Worm (Caenorhabditis elegans) whole organism, L1 larva: Measurements from ENCODE around the gene let-653.

Source experiments
- C16A3.4 ChIP-seq: fragments of 150-350 bp; optimal IDR thresholded peaks from 2 replicates; lab custom pipeline; 2014; ENCODE audit warnings: missing biosample characterization, missing genetic modification characterization
- F16B12.6 ChIP-seq: fragments of 150-350 bp; optimal IDR thresholded peaks from 2 replicates; lab custom pipeline; 2014; ENCODE audit warnings: missing biosample characterization, missing genetic modification characterization
- aly-2 ChIP-seq: fragments of 150-350 bp; optimal IDR thresholded peaks from 2 replicates; lab custom pipeline; 2014; ENCODE audit warnings: missing biosample characterization, missing genetic modification characterization
- ama-1 ChIP-seq: fragments of 150-350 bp; optimal IDR thresholded peaks from 2 replicates; lab custom pipeline; 2014
- blmp-1 ChIP-seq: fragments of 150-350 bp; optimal IDR thresholded peaks from 2 replicates; lab custom pipeline; 2014; ENCODE audit warnings: missing biosample characterization, missing genetic modification characterization
- ceh-63 ChIP-seq: fragments of 200-800 bp; sonication (Bioruptor generic); optimal IDR thresholded peaks from 2 replicates; lab custom pipeline; 2018; ENCODE audit warnings: mild to moderate bottlenecking, missing genetic modification characterization, missing compliant biosample characterization
- ceh-8 ChIP-seq: fragments of 200-800 bp; sonication (Bioruptor generic); optimal IDR thresholded peaks from 2 replicates; lab custom pipeline; 2018; ENCODE audit warnings: mild to moderate bottlenecking, missing genetic modification characterization, moderate library complexity, missing compliant biosample characterization
- ceh-82 ChIP-seq, 3 experiments: fragments of 150-350 bp in 1 of 3; sonication (generic microtip) in 2 of 3; optimal IDR thresholded peaks; 2 replicates each; lab custom pipeline; 2014 to 2017; ENCODE audit warnings: missing biosample characterization in 3 of 3, missing genetic modification characterization in 3 of 3
- ceh-88 ChIP-seq: fragments of 200-800 bp; sonication (Bioruptor generic); IDR thresholded peaks from 2 replicates; pipeline ENCODE4 v1.3.6; 2022; ENCODE audit warnings: missing genetic modification characterization, missing compliant biosample characterization
- ceh-90 ChIP-seq: sonication (generic microtip); optimal IDR thresholded peaks from 2 replicates; lab custom pipeline; 2016; ENCODE audit warnings: missing genetic modification characterization, missing compliant biosample characterization
- dpl-1 ChIP-seq, 3 experiments: fragments of 150-350 bp in 2 of 3; sonication (generic microtip) in 1 of 3; optimal IDR thresholded peaks; 2 replicates each; lab custom pipeline; 2014 to 2017; ENCODE audit warnings: missing biosample characterization in 3 of 3, missing genetic modification characterization in 3 of 3, missing genetic modification reagents in 3 of 3
- dsc-1 ChIP-seq: sonication (generic microtip); optimal IDR thresholded peaks from 2 replicates; lab custom pipeline; 2016; ENCODE audit warnings: mild to moderate bottlenecking, missing genetic modification characterization, missing compliant biosample characterization
- efl-1 ChIP-seq, 4 experiments: fragments of 150-350 bp; optimal IDR thresholded peaks in 3 of 4; peaks in 1 of 4; 1 replicate in 1 of 4; 2 replicates in 3 of 4; lab custom pipeline; 2014; ENCODE audit warnings: missing biosample characterization in 2 of 4, missing genetic modification characterization in 2 of 4, missing genetic modification reagents in 2 of 4
- egl-13 ChIP-seq: sonication (generic microtip); optimal IDR thresholded peaks from 2 replicates; lab custom pipeline; 2016; ENCODE audit warnings: missing genotype, missing genetic modification reagents, missing genetic modification characterization, missing compliant biosample characterization
- elt-2 ChIP-seq: sonication (generic microtip); optimal IDR thresholded peaks from 2 replicates; lab custom pipeline; 2016; ENCODE audit warnings: missing genetic modification characterization, mild to moderate bottlenecking, inconsistent platforms, missing compliant biosample characterization, missing genetic modification reagents
- fkh-8 ChIP-seq: sonication (generic microtip); optimal IDR thresholded peaks from 2 replicates; lab custom pipeline; 2016; ENCODE audit warnings: mild to moderate bottlenecking, missing genetic modification characterization, missing compliant biosample characterization
- fos-1 ChIP-seq: fragments of 150-350 bp; optimal IDR thresholded peaks from 2 replicates; lab custom pipeline; 2014; ENCODE audit warnings: missing biosample characterization, missing genetic modification characterization
- hlh-17 ChIP-seq: fragments of 200-800 bp; sonication (Bioruptor generic); optimal IDR thresholded peaks from 2 replicates; lab custom pipeline; 2018; ENCODE audit warnings: missing genetic modification characterization, mild to moderate bottlenecking, missing compliant biosample characterization, moderate library complexity, borderline replicate concordance
- irx-1 ChIP-seq: sonication (generic microtip); optimal IDR thresholded peaks from 2 replicates; lab custom pipeline; 2016; ENCODE audit warnings: missing genetic modification characterization, missing compliant biosample characterization
- lin-13 ChIP-seq: fragments of 150-350 bp; optimal IDR thresholded peaks from 2 replicates; lab custom pipeline; 2014; ENCODE audit warnings: missing biosample characterization, missing genetic modification reagents, missing genetic modification characterization
- lin-14 ChIP-seq: fragments of 200-800 bp; sonication (Bioruptor generic); optimal IDR thresholded peaks from 2 replicates; lab custom pipeline; 2018; ENCODE audit warnings: mild to moderate bottlenecking, missing genetic modification characterization, moderate library complexity, missing compliant biosample characterization
- lin-15B ChIP-seq: fragments of 150-350 bp; sonication (generic microtip); optimal IDR thresholded peaks from 3 replicates; lab custom pipeline; 2014; ENCODE audit warnings: missing biosample characterization, missing genetic modification characterization
- lin-35 ChIP-seq, 2 experiments: fragments of 150-350 bp; optimal IDR thresholded peaks; 2 replicates each; lab custom pipeline; 2014; ENCODE audit warnings: missing biosample characterization in 2 of 2, missing genetic modification characterization in 2 of 2, missing genetic modification reagents in 2 of 2
- lsy-2 ChIP-seq, 2 experiments: fragments of 150-350 bp; optimal IDR thresholded peaks; 2 replicates each; lab custom pipeline; 2014; ENCODE audit warnings: missing biosample characterization in 2 of 2, missing genetic modification characterization in 2 of 2
- mab-9 ChIP-seq: fragments of 200-800 bp; sonication (Bioruptor generic); IDR thresholded peaks from 2 replicates; pipeline ENCODE4 v1.3.6; 2022; ENCODE audit warnings: missing genetic modification reagents, missing genetic modification characterization, missing compliant biosample characterization
- mdl-1 ChIP-seq, 2 experiments: fragments of 150-350 bp; optimal IDR thresholded peaks; 2 replicates each; lab custom pipeline; 2014 to 2017; ENCODE audit warnings: missing biosample characterization in 2 of 2, missing genetic modification characterization in 2 of 2, inconsistent platforms in 1 of 2
- mef-2 ChIP-seq: fragments of 150-350 bp; optimal IDR thresholded peaks from 2 replicates; lab custom pipeline; 2014; ENCODE audit warnings: missing biosample characterization, missing genetic modification characterization
- nhr-11 ChIP-seq: fragments of 150-350 bp; optimal IDR thresholded peaks from 2 replicates; lab custom pipeline; 2014; ENCODE audit warnings: missing biosample characterization, missing genetic modification characterization
- nhr-12 ChIP-seq: sonication (generic microtip); optimal IDR thresholded peaks from 2 replicates; lab custom pipeline; 2017; ENCODE audit warnings: missing biosample characterization, missing genetic modification characterization
- nhr-20 ChIP-seq: sonication (generic microtip); optimal IDR thresholded peaks from 2 replicates; lab custom pipeline; 2016; ENCODE audit warnings: mild to moderate bottlenecking, missing genetic modification characterization, missing compliant biosample characterization
- nhr-71 ChIP-seq: sonication (generic microtip); optimal IDR thresholded peaks from 2 replicates; lab custom pipeline; 2016; ENCODE audit warnings: mild to moderate bottlenecking, missing genetic modification characterization, moderate library complexity, missing compliant biosample characterization
- nhr-77 ChIP-seq: fragments of 150-350 bp; optimal IDR thresholded peaks from 2 replicates; lab custom pipeline; 2014; ENCODE audit warnings: missing biosample characterization, missing genetic modification characterization
- nhr-90 ChIP-seq: sonication (generic microtip); optimal IDR thresholded peaks from 2 replicates; lab custom pipeline; 2016; ENCODE audit warnings: mild to moderate bottlenecking, missing genetic modification characterization, missing compliant biosample characterization; ENCODE audit not compliant: poor library complexity
- pax-3 ChIP-seq: fragments of 200-800 bp; sonication (Bioruptor generic); optimal IDR thresholded peaks from 2 replicates; lab custom pipeline; 2018; ENCODE audit warnings: mild to moderate bottlenecking, missing genetic modification characterization, moderate library complexity, missing compliant biosample characterization
- rnt-1 ChIP-seq: sonication (generic microtip); optimal IDR thresholded peaks from 2 replicates; lab custom pipeline; 2016; ENCODE audit warnings: mild to moderate bottlenecking, missing genetic modification characterization, moderate library complexity, missing compliant biosample characterization
- snpc-4 ChIP-seq: fragments of 150-350 bp; optimal IDR thresholded peaks from 2 replicates; lab custom pipeline; 2014; ENCODE audit warnings: missing biosample characterization, missing genetic modification characterization
- snu-23 ChIP-seq: sonication (generic microtip); optimal IDR thresholded peaks from 2 replicates; lab custom pipeline; 2016; ENCODE audit warnings: missing genetic modification characterization, missing compliant biosample characterization
- sox-4 ChIP-seq: sonication (generic microtip); optimal IDR thresholded peaks from 2 replicates; lab custom pipeline; 2016; ENCODE audit warnings: missing genetic modification characterization, missing compliant biosample characterization
- sup-37 ChIP-seq: fragments of 200-800 bp; sonication (Bioruptor generic); optimal IDR thresholded peaks from 2 replicates; lab custom pipeline; 2018; ENCODE audit warnings: mild to moderate bottlenecking, missing genetic modification characterization, missing compliant biosample characterization
- swsn-7 ChIP-seq: sonication (generic microtip); optimal IDR thresholded peaks from 2 replicates; lab custom pipeline; 2016; ENCODE audit warnings: missing genetic modification characterization, missing compliant biosample characterization
- tbx-2 ChIP-seq: sonication (generic microtip); optimal IDR thresholded peaks from 2 replicates; lab custom pipeline; 2016; ENCODE audit warnings: missing genetic modification characterization, missing compliant biosample characterization
- unc-130 ChIP-seq: fragments of 150-350 bp; optimal IDR thresholded peaks from 2 replicates; lab custom pipeline; 2017; ENCODE audit warnings: missing biosample characterization, missing genetic modification characterization, inconsistent platforms
- vab-15 ChIP-seq: sonication (generic microtip); optimal IDR thresholded peaks from 2 replicates; lab custom pipeline; 2017; ENCODE audit warnings: missing genotype, mild to moderate bottlenecking, missing genetic modification characterization, missing compliant biosample characterization
- xbp-1 ChIP-seq: sonication (generic microtip); optimal IDR thresholded peaks from 2 replicates; lab custom pipeline; 2016; ENCODE audit warnings: missing genetic modification characterization, missing compliant biosample characterization
- zip-4 ChIP-seq: fragments of 200-800 bp; sonication (Bioruptor generic); optimal IDR thresholded peaks from 2 replicates; lab custom pipeline; 2018; ENCODE audit warnings: mild to moderate bottlenecking, missing genetic modification characterization, moderate library complexity, missing compliant biosample characterization

let-653 gene

DNA sequence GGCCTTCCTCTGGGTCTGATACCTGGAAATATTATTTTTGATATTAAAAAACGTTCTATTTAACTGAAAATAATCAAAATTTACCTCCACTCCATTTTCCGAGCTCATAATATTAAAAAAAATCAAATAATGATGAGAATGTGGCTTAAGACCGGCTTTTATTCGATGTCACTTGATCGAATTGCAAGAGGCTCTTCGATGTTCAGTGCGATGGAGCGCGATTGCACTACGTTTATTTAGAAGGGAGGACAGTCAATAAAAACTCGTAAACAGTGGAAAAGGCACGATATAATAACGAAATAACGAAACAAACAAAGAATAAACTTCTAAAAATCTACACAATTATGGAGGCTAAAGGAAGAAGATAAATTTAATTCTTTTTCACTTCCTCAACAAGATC, 30.6 kb upstream of the let-653 start, which contains the start of gene tag-30:
Gene tag-30, minus strand, starts transcription at position 383 of the 400 bp plus-strand sequence.
- peak; percentile 54 to 61 for TF ChIP-seq efl-1 (optimal IDR thresholded peaks at IDR 0.05; lab: Kevin White, UChicago)
- peak; percentile 57 to 87 for TF ChIP-seq efl-1 (GFP tag; optimal IDR thresholded peaks at IDR 0.05 in 1 of 2; lab: Kevin White, UChicago)
- TF ChIP-seq unc-130 (tag; lab: Kevin White, UChicago) = peak; percentile 32
- no peak for TF ChIP-seq ceh-63
- TF ChIP-seq snpc-4 = no peak
- TF ChIP-seq hlh-17 (GFP tag; lab: Kevin White, UChicago) = no peak
- no peak for TF ChIP-seq nhr-11 (tag; lab: Kevin White, UChicago)
- peak; percentile 43 for TF ChIP-seq xbp-1 (tag; lab: Kevin White, UChicago)
- TF ChIP-seq tbx-2 (tag; lab: Kevin White, UChicago) = peak; percentile 37
- peak; percentile 81 for TF ChIP-seq lin-14 (GFP tag; lab: Kevin White, UChicago)
- peak; percentile 31 for TF ChIP-seq nhr-90 (tag; lab: Kevin White, UChicago)
- no peak for TF ChIP-seq sox-4 (tag; lab: Kevin White, UChicago)
- peak; percentile 17 to 69 (median 49) for TF ChIP-seq dpl-1 (GFP tag; optimal IDR thresholded peaks at IDR 0.05; lab: Kevin White, UChicago)
- TF ChIP-seq irx-1 (tag; lab: Kevin White, UChicago) = peak; percentile 19
- TF ChIP-seq vab-15 = no peak
- TF ChIP-seq sup-37 (GFP tag; lab: Kevin White, UChicago) = no peak
- peak; percentile 35 for TF ChIP-seq swsn-7
- TF ChIP-seq C16A3.4 (tag; lab: Kevin White, UChicago) = peak; percentile 67
- peak; percentile 39 for TF ChIP-seq lin-15B
- TF ChIP-seq F16B12.6 (tag; lab: Kevin White, UChicago) = peak; percentile 13
- TF ChIP-seq nhr-20 = peak; percentile 46
- TF ChIP-seq dsc-1 = peak; percentile 35
- TF ChIP-seq ama-1 (lab: Kevin White, UChicago) = peak; percentile 54
- peak; percentile 53 to 77 for TF ChIP-seq lin-35 (GFP tag; optimal IDR thresholded peaks at IDR 0.05; lab: Kevin White, UChicago)
- peak in 1 of 2 experiments; percentile 70 for TF ChIP-seq lsy-2 (tag; optimal IDR thresholded peaks at IDR 0.05; lab: Kevin White, UChicago)
- peak in 1 of 3 experiments; percentile 26 for TF ChIP-seq ceh-82 (tag; optimal IDR thresholded peaks at IDR 0.05; lab: Kevin White, UChicago)
- TF ChIP-seq nhr-71 (tag; lab: Kevin White, UChicago) = peak; percentile 67
- TF ChIP-seq rnt-1 = peak; percentile 40
- peak; percentile 31 for TF ChIP-seq nhr-77 (tag; lab: Kevin White, UChicago)

ce11 chrIV:11855424-11855823, 30.0 kb upstream of the let-653 start:
- TF ChIP-seq lin-14 (GFP tag; lab: Kevin White, UChicago) = no peak
- TF ChIP-seq mef-2 = no peak
- no peak for TF ChIP-seq ceh-88
- TF ChIP-seq fkh-8 = no peak
- TF ChIP-seq ceh-82 (tag; optimal IDR thresholded peaks at IDR 0.05; lab: Kevin White, UChicago) = no peak
- TF ChIP-seq aly-2 (tag; lab: Kevin White, UChicago) = no peak
- TF ChIP-seq elt-2 (tag; lab: Kevin White, UChicago) = no peak
- no peak for TF ChIP-seq mab-9 (GFP tag; lab: Robert Waterston, UW)
- TF ChIP-seq ama-1 (lab: Kevin White, UChicago) = no peak
- TF ChIP-seq dsc-1 = no peak
- no peak for TF ChIP-seq ceh-63
- no peak for TF ChIP-seq lin-35 (GFP tag; optimal IDR thresholded peaks at IDR 0.05; lab: Kevin White, UChicago)

- no peak for TF ChIP-seq mdl-1 (tag; optimal IDR thresholded peaks at IDR 0.05; lab: Kevin White, UChicago)
- TF ChIP-seq fos-1 (tag; lab: Kevin White, UChicago) = no peak
- no peak for TF ChIP-seq unc-130 (tag; lab: Kevin White, UChicago)
- TF ChIP-seq ceh-8 (GFP tag; lab: Kevin White, UChicago) = no peak
- no peak for TF ChIP-seq snpc-4
- TF ChIP-seq pax-3 (tag; lab: Kevin White, UChicago) = no peak
- TF ChIP-seq lin-35 (GFP tag; optimal IDR thresholded peaks at IDR 0.05; lab: Kevin White, UChicago) = peak; percentile 17 to 48
- no peak for TF ChIP-seq nhr-77 (tag; lab: Kevin White, UChicago)
- TF ChIP-seq lin-14 (GFP tag; lab: Kevin White, UChicago) = peak; percentile 1
- TF ChIP-seq nhr-71 (tag; lab: Kevin White, UChicago) = peak; percentile 0
- TF ChIP-seq fkh-8 = no peak
- TF ChIP-seq nhr-12 (tag; lab: Kevin White, UChicago) = no peak
- TF ChIP-seq snu-23 (GFP tag; lab: Kevin White, UChicago) = peak; percentile 12
- no peak for TF ChIP-seq egl-13 (tag; lab: Kevin White, UChicago)
- TF ChIP-seq ceh-90 (tag; lab: Kevin White, UChicago) = peak; percentile 7
- TF ChIP-seq dpl-1 (GFP tag; optimal IDR thresholded peaks at IDR 0.05; lab: Kevin White, UChicago) = peak; percentile 27 to 46 (median 33)
- TF ChIP-seq lin-13 (GFP tag; lab: Kevin White, UChicago) = no peak
- TF ChIP-seq aly-2 (tag; lab: Kevin White, UChicago) = no peak
- TF ChIP-seq ceh-63 = no peak
- peak; percentile 28 for TF ChIP-seq C16A3.4 (tag; lab: Kevin White, UChicago)
- no peak for TF ChIP-seq zip-4 (GFP tag; lab: Kevin White, UChicago)
- TF ChIP-seq blmp-1 = peak; percentile 41
- TF ChIP-seq xbp-1 (tag; lab: Kevin White, UChicago) = no peak
- TF ChIP-seq ama-1 (lab: Kevin White, UChicago) = no peak
- TF ChIP-seq nhr-90 (tag; lab: Kevin White, UChicago) = peak; percentile 10
Measured at ce11 chrIV:11855900-11856660, 29.3 kb upstream of the let-653 start, which contains the start of gene ech-2. Gene ech-2 (minus strand): TSS chrIV:11856351.
